Worm (Caenorhabditis elegans) whole organism, L1 larva: Measurements from ENCODE around the gene T27E7.5.

Experiments used
- Y116A8C.19 ChIP-seq: sonication (generic microtip); optimal IDR thresholded peaks from 2 replicates; lab custom pipeline; 2016; ENCODE audit warnings: missing compliant biosample characterization, missing genetic modification characterization, borderline replicate concordance
- aly-2 ChIP-seq: fragments of 150-350 bp; optimal IDR thresholded peaks from 2 replicates; lab custom pipeline; 2014; ENCODE audit warnings: missing biosample characterization, missing genetic modification characterization
- ama-1 ChIP-seq: fragments of 150-350 bp; optimal IDR thresholded peaks from 2 replicates; lab custom pipeline; 2014
- blmp-1 ChIP-seq: fragments of 150-350 bp; optimal IDR thresholded peaks from 2 replicates; lab custom pipeline; 2014; ENCODE audit warnings: missing biosample characterization, missing genetic modification characterization
- ceh-63 ChIP-seq: fragments of 200-800 bp; sonication (Bioruptor generic); optimal IDR thresholded peaks from 2 replicates; lab custom pipeline; 2018; ENCODE audit warnings: mild to moderate bottlenecking, missing genetic modification characterization, missing compliant biosample characterization
- dsc-1 ChIP-seq: sonication (generic microtip); optimal IDR thresholded peaks from 2 replicates; lab custom pipeline; 2016; ENCODE audit warnings: mild to moderate bottlenecking, missing genetic modification characterization, missing compliant biosample characterization
- efl-1 ChIP-seq, 4 experiments: fragments of 150-350 bp; optimal IDR thresholded peaks in 3 of 4; peaks in 1 of 4; 1 replicate in 1 of 4; 2 replicates in 3 of 4; lab custom pipeline; 2014; ENCODE audit warnings: missing biosample characterization in 2 of 4, missing genetic modification characterization in 2 of 4, missing genetic modification reagents in 2 of 4
- elt-2 ChIP-seq: sonication (generic microtip); optimal IDR thresholded peaks from 2 replicates; lab custom pipeline; 2016; ENCODE audit warnings: missing genetic modification characterization, mild to moderate bottlenecking, inconsistent platforms, missing compliant biosample characterization, missing genetic modification reagents
- ets-5 ChIP-seq: fragments of 200-800 bp; sonication (Bioruptor generic); IDR thresholded peaks from 2 replicates; pipeline ENCODE4 v1.3.6; 2022; ENCODE audit warnings: missing genetic modification characterization, missing compliant biosample characterization
- fkh-10 ChIP-seq: sonication (generic microtip); optimal IDR thresholded peaks from 2 replicates; lab custom pipeline; 2017; ENCODE audit warnings: missing biosample characterization, missing genetic modification reagents, missing genetic modification characterization
- fkh-8 ChIP-seq: sonication (generic microtip); optimal IDR thresholded peaks from 2 replicates; lab custom pipeline; 2016; ENCODE audit warnings: mild to moderate bottlenecking, missing genetic modification characterization, missing compliant biosample characterization
- hlh-17 ChIP-seq: fragments of 200-800 bp; sonication (Bioruptor generic); optimal IDR thresholded peaks from 2 replicates; lab custom pipeline; 2018; ENCODE audit warnings: missing genetic modification characterization, mild to moderate bottlenecking, missing compliant biosample characterization, moderate library complexity, borderline replicate concordance
- irx-1 ChIP-seq: sonication (generic microtip); optimal IDR thresholded peaks from 2 replicates; lab custom pipeline; 2016; ENCODE audit warnings: missing genetic modification characterization, missing compliant biosample characterization
- lin-14 ChIP-seq: fragments of 200-800 bp; sonication (Bioruptor generic); optimal IDR thresholded peaks from 2 replicates; lab custom pipeline; 2018; ENCODE audit warnings: mild to moderate bottlenecking, missing genetic modification characterization, moderate library complexity, missing compliant biosample characterization
- lin-35 ChIP-seq, 2 experiments: fragments of 150-350 bp; optimal IDR thresholded peaks; 2 replicates each; lab custom pipeline; 2014; ENCODE audit warnings: missing biosample characterization in 2 of 2, missing genetic modification characterization in 2 of 2, missing genetic modification reagents in 2 of 2
- lsy-2 ChIP-seq, 2 experiments: fragments of 150-350 bp; optimal IDR thresholded peaks; 2 replicates each; lab custom pipeline; 2014; ENCODE audit warnings: missing biosample characterization in 2 of 2, missing genetic modification characterization in 2 of 2
- mep-1 ChIP-seq: fragments of 150-350 bp; optimal IDR thresholded peaks from 2 replicates; lab custom pipeline; 2014; ENCODE audit warnings: missing biosample characterization, missing genetic modification characterization
- nhr-12 ChIP-seq: sonication (generic microtip); optimal IDR thresholded peaks from 2 replicates; lab custom pipeline; 2017; ENCODE audit warnings: missing biosample characterization, missing genetic modification characterization
- nhr-47 ChIP-seq: sonication (generic microtip); optimal IDR thresholded peaks from 2 replicates; lab custom pipeline; 2016; ENCODE audit warnings: mild to moderate bottlenecking, missing genetic modification characterization, moderate library complexity, missing compliant biosample characterization
- nhr-84 ChIP-seq: sonication (generic microtip); optimal IDR thresholded peaks from 2 replicates; lab custom pipeline; 2017; ENCODE audit warnings: missing biosample characterization, missing genetic modification characterization
- nhr-85 ChIP-seq: sonication (generic microtip); peaks from one replicate; lab custom pipeline; 2016; ENCODE audit warnings: missing genetic modification characterization, inconsistent platforms, missing compliant biosample characterization
- nhr-90 ChIP-seq: sonication (generic microtip); optimal IDR thresholded peaks from 2 replicates; lab custom pipeline; 2016; ENCODE audit warnings: mild to moderate bottlenecking, missing genetic modification characterization, missing compliant biosample characterization; ENCODE audit not compliant: poor library complexity
- pag-3 ChIP-seq: sonication (generic microtip); optimal IDR thresholded peaks from 2 replicates; lab custom pipeline; 2017; ENCODE audit warnings: missing genetic modification characterization, mild to moderate bottlenecking, missing compliant biosample characterization, antibody characterized with exemption, borderline replicate concordance; ENCODE audit not compliant: insufficient read depth
- rnt-1 ChIP-seq: sonication (generic microtip); optimal IDR thresholded peaks from 2 replicates; lab custom pipeline; 2016; ENCODE audit warnings: mild to moderate bottlenecking, missing genetic modification characterization, moderate library complexity, missing compliant biosample characterization
- skn-1 ChIP-seq: fragments of 150-350 bp; optimal IDR thresholded peaks from 2 replicates; lab custom pipeline; 2014; ENCODE audit warnings: missing biosample characterization, missing genetic modification characterization
- snu-23 ChIP-seq: sonication (generic microtip); optimal IDR thresholded peaks from 2 replicates; lab custom pipeline; 2016; ENCODE audit warnings: missing genetic modification characterization, missing compliant biosample characterization
- sox-4 ChIP-seq: sonication (generic microtip); optimal IDR thresholded peaks from 2 replicates; lab custom pipeline; 2016; ENCODE audit warnings: missing genetic modification characterization, missing compliant biosample characterization
- sup-37 ChIP-seq: fragments of 200-800 bp; sonication (Bioruptor generic); optimal IDR thresholded peaks from 2 replicates; lab custom pipeline; 2018; ENCODE audit warnings: mild to moderate bottlenecking, missing genetic modification characterization, missing compliant biosample characterization
- unc-62 ChIP-seq: fragments of 150-350 bp; optimal IDR thresholded peaks from 2 replicates; lab custom pipeline; 2014; ENCODE audit warnings: missing biosample characterization, missing genetic modification reagents, missing genetic modification characterization
- xbp-1 ChIP-seq: sonication (generic microtip); optimal IDR thresholded peaks from 2 replicates; lab custom pipeline; 2016; ENCODE audit warnings: missing genetic modification characterization, missing compliant biosample characterization
- zag-1 ChIP-seq: fragments of 150-350 bp; optimal IDR thresholded peaks from 2 replicates; lab custom pipeline; 2014; ENCODE audit warnings: missing biosample characterization, missing genetic modification characterization
- ztf-4 ChIP-seq: fragments of 150-350 bp; optimal IDR thresholded peaks from 2 replicates; lab custom pipeline; 2014; ENCODE audit warnings: missing biosample characterization, missing genetic modification characterization

T27E7.5 gene

DNA sequence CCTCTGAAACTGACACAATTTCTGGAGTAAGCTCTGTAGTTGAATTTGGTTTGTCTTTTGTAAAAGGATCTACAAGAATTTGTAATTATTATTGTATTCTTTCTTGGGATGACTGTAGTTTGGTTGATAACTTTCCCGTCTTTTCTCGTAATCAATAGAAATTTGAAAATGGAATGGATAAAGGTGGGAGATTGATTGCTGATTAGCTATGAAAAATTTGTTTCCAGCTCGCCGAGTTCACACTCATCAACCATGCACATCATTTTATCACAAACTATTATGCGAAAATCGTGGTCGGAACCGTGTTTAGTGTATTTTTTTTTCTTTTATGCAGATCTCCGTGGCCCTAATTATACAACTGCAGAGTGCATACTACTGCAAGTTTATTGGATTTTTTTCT, at the start of gene T27E7.5:
Gene T27E7.5 (plus strand): TSS at position 253 of the 400 bp plus-strand sequence.
- TF ChIP-seq rnt-1 (tag; lab: Kevin White, UChicago), result no peak
- no peak for TF ChIP-seq nhr-84 (tag; lab: Kevin White, UChicago)
- no peak for TF ChIP-seq nhr-12 (tag; lab: Kevin White, UChicago)

DNA sequence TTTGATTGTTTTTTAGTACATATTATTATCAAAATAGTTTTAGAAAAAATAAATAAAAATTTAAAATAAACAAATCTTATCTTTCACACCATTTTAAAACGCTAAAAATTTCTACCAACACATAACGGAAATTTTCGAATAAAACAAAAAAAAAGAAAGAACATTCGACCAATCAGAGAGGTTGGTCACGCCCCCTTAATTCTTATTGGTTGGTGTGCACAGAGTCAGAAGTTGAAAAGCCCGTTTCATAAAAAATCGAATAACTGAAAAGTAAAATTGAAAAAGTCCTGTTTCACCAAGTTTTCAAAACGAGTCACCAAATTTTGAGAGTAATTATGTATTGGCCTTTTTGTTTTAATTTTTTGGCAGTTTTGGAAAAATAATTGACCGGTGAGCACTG, 45.8 kb upstream of the T27E7.5 start:
- TF ChIP-seq pag-3 (no peak), efl-1 (optimal IDR thresholded peaks at IDR 0.05; lab: Kevin White, UChicago) (no peak), efl-1 (GFP tag; optimal IDR thresholded peaks at IDR 0.05 in 1 of 2; lab: Kevin White, UChicago) (no peak), sox-4 (no peak), mep-1 (tag; lab: Kevin White, UChicago) (no peak)

DNA sequence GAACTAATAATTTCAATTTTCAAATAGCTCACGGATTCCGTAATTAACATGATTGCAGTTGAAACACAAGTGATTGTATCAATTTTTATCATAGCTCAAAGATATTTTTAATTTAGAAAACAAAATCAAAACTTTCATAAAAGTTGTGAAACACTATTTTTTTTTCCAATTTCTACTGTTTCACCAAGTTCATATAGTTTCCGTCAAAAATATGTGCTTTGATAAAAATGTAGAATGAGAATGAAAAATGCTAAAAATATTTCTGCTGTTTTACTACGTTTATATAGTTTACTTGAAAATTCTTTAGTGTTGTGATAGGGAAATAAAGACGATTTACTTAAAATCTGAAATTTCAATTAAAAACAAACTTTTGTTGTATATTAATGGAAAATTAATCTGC, 41.5 kb upstream of the T27E7.5 start:
- TF ChIP-seq xbp-1 (tag; lab: Kevin White, UChicago), result no peak
- no peak for TF ChIP-seq skn-1 (tag; lab: Kevin White, UChicago)
- TF ChIP-seq snu-23 (GFP tag; lab: Kevin White, UChicago), result no peak
- no peak for TF ChIP-seq sup-37
- TF ChIP-seq irx-1, result no peak
- no peak for TF ChIP-seq nhr-90 (tag; lab: Kevin White, UChicago)
- TF ChIP-seq pag-3, result no peak
- no peak for TF ChIP-seq hlh-17 (GFP tag; lab: Kevin White, UChicago)
- TF ChIP-seq zag-1, result no peak
- no peak for TF ChIP-seq fkh-10 (GFP tag; lab: Kevin White, UChicago)
- TF ChIP-seq ama-1 (lab: Kevin White, UChicago), result no peak
- no peak for TF ChIP-seq ets-5
- TF ChIP-seq Y116A8C.19 (tag; lab: Kevin White, UChicago), result no peak

DNA sequence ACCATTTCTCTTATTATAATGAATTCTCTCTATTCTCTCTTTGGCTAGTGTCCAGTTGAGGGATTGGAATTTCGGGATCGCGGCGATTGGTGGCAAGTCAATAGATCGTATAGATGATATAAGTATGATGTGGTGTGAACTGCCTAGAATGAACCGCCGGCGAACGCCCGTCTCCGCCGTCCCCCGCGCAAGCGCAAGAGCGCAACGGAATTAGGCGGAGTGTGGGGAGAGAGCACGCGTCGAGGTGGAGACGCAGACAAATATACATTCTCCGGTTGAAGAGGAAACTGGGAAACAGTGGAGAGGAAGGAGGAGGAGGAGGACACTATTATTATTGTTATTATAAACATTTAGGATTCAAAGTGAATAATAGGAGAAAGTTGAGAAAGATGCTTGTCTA, 40.5 kb upstream of the T27E7.5 start:
- TF ChIP-seq blmp-1 (tag; lab: Kevin White, UChicago), result peak; percentile 7
- no peak for TF ChIP-seq snu-23 (GFP tag; lab: Kevin White, UChicago)

DNA sequence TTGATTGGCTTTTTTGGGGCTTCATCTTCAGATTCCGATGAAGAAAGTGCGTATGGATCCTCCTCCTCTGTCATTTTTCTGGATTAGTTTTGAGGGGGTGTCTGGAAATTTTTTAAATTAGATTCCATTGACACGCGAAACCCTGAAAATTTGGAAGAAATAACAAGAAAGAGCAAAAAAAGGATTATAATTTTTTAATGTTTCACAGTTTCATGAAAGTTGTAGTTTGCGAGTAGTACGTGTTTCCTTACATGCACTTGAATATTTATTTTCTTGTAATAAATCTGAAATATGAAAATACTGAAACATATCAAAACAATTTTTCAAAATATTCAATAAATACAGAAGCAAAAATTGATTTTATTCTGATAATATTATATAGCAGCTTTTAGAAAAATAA, 31.9 kb upstream of the T27E7.5 start, which contains the start of gene tag-273:
Gene tag-273 (minus strand): TSS at position 101 of the 400 bp plus-strand sequence.
- TF ChIP-seq sup-37, result no peak
- no peak for TF ChIP-seq rnt-1 (tag; lab: Kevin White, UChicago)
- TF ChIP-seq elt-2 (tag; lab: Kevin White, UChicago), result no peak
- TF ChIP-seq aly-2 (tag; lab: Kevin White, UChicago), result no peak
- no peak for TF ChIP-seq lin-14

DNA sequence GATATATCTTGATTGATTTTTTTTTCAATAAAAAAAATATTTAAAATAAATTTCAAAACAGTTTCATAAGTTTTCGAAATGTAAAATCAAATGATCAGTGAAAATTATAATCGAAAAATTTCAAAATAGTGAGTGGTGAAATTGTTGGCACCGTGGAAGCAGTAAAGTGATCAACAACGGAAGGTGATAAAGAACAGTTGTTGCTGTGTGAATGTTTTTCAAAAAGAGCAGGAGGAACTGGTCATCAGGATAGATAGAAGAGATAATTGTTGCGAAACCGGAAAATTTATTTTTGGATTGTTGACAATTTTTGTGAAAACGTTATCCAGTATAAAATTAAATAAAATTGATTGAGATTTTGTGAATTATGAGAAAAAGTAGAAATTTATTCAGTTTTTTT, 30.9 kb upstream of the T27E7.5 start:
- TF ChIP-seq aly-2 (tag; lab: Kevin White, UChicago) (no peak), skn-1 (tag; lab: Kevin White, UChicago) (peak; percentile 3), pag-3 (peak; percentile 26), nhr-85 (tag; lab: Kevin White, UChicago) (no peak)

DNA sequence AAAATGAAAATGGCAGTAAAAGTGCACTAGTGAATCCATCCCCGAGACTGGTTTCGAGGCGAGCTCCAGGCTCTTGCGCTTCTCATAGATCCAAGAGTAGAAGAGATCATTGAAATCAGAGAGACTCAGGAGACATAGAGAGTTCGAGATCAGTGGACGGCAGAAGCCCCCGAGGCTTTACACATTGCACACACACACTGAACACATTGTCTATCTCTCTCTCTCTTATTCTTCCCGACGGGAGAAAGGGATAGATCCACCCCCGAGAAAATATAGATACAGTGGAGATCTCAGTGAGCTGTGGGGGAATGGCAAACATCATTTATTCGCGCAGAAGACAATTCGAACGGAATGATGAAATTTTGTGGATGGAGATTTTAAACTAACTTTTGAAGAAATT, 30.0 kb upstream of the T27E7.5 start:
- TF ChIP-seq fkh-8 (tag; lab: Kevin White, UChicago), result no peak
- TF ChIP-seq zag-1, result no peak
- no peak for TF ChIP-seq efl-1 (optimal IDR thresholded peaks at IDR 0.05; lab: Kevin White, UChicago)
- TF ChIP-seq efl-1 (GFP tag; optimal IDR thresholded peaks at IDR 0.05 in 1 of 2; lab: Kevin White, UChicago), result peak in 1 of 2 experiments; percentile 75
- no peak for TF ChIP-seq ztf-4
- no peak for TF ChIP-seq nhr-47 (tag; lab: Kevin White, UChicago)
- peak in 1 of 2 experiments; percentile 8 for TF ChIP-seq lsy-2 (tag; optimal IDR thresholded peaks at IDR 0.05; lab: Kevin White, UChicago)
- no peak for TF ChIP-seq unc-62
- no peak for TF ChIP-seq lin-14
- TF ChIP-seq lin-35 (GFP tag; optimal IDR thresholded peaks at IDR 0.05; lab: Kevin White, UChicago), result no peak
- TF ChIP-seq dsc-1 (tag; lab: Kevin White, UChicago), result peak; percentile 31
- no peak for TF ChIP-seq ceh-63 (GFP tag; lab: Kevin White, UChicago)
- peak; percentile 59 for TF ChIP-seq rnt-1 (tag; lab: Kevin White, UChicago)
